Fruit fly (Drosophila melanogaster): ENCODE measurements around the gene CG31404.

DNA sequence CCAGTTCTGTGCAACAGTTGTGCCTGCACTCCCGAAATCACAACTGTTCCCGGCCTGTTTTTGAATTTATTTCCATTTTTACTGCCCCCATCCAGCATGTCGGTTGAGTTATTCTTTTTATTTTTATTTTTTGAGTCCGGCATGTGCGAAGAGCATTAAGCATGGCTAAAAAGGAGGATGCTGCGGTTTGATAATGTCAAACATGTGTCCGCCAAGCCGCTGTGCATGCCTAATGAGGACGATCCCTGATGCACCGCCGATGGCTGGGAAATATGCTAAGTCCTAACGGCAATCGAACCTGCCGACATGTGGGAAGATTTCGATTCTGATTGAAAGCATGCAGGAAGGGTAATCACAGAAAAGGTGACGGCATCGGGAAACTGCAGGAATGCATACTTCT is 29.3 kb downstream of the CG31404 start:
- no peak for TF ChIP-seq EcR (GFP tag; optimal IDR thresholded peaks at IDR 0.05)
- no peak for TF ChIP-seq psq (optimal IDR thresholded peaks at IDR 0.05)
